Worm (Caenorhabditis elegans) whole organism, young adult: ENCODE data around the gene Y7A5A.20.
A peak's percentile ranks its signal among the peaks of the same experiment; 100 is the strongest.

ENCODE experiments used
- B0261.1 ChIP-seq: sonication (generic microtip); optimal IDR thresholded peaks from 2 replicates; lab custom pipeline; 2016; ENCODE audit warnings: mild to moderate bottlenecking, missing genetic modification characterization, moderate library complexity, missing compliant biosample characterization
- Y79H2A.3 ChIP-seq: fragments of 200-800 bp; sonication (Bioruptor generic); conservative IDR thresholded peaks from 2 replicates; pipeline ENCODE4 v1.3.6; 2022; ENCODE audit warnings: missing genetic modification reagents, missing genetic modification characterization, missing compliant biosample characterization
- akir-1 ChIP-seq: fragments of 200-800 bp; sonication (Bioruptor generic); optimal IDR thresholded peaks from 2 replicates; lab custom pipeline; 2018; ENCODE audit warnings: mild to moderate bottlenecking, missing genetic modification characterization, moderate library complexity, missing compliant biosample characterization
- cebp-2 ChIP-seq: fragments of 200-800 bp; sonication (Bioruptor generic); IDR thresholded peaks from 2 replicates; pipeline ENCODE4 v1.3.6; 2022; ENCODE audit warnings: missing genetic modification characterization, missing compliant biosample characterization
- ceh-40 ChIP-seq: fragments of 200-800 bp; sonication (Bioruptor generic); IDR thresholded peaks from 2 replicates; pipeline ENCODE4 v1.3.6; 2022; ENCODE audit warnings: missing genetic modification characterization, missing compliant biosample characterization
- egl-18 ChIP-seq: fragments of 200-800 bp; sonication (Bioruptor generic); IDR thresholded peaks from 2 replicates; pipeline ENCODE4 v1.3.6; 2022; ENCODE audit warnings: missing genetic modification reagents, missing genetic modification characterization, missing compliant biosample characterization
- fkh-3 ChIP-seq: sonication (generic microtip); optimal IDR thresholded peaks from 2 replicates; lab custom pipeline; 2016; ENCODE audit warnings: mild to moderate bottlenecking, missing genetic modification characterization, missing compliant biosample characterization
- mcd-1 ChIP-seq: fragments of 200-800 bp; sonication (Bioruptor generic); IDR thresholded peaks from 2 replicates; pipeline ENCODE4 v1.3.6; 2022; ENCODE audit warnings: missing genetic modification reagents, missing genetic modification characterization, missing compliant biosample characterization
- rec-8 ChIP-seq, 2 experiments: sonication (generic microtip); optimal IDR thresholded peaks; 2 replicates each; lab custom pipeline; 2016; ENCODE audit warnings: mild to moderate bottlenecking in 2 of 2, missing genetic modification characterization in 2 of 2, missing genetic modification reagents in 2 of 2, missing genotype in 2 of 2, missing biosample characterization in 1 of 2, missing compliant biosample characterization in 1 of 2, moderate library complexity in 1 of 2
- sea-2 ChIP-seq: fragments of 200-800 bp; sonication (Bioruptor generic); IDR thresholded peaks from 2 replicates; pipeline ENCODE4 v1.3.6; 2022; ENCODE audit warnings: missing genetic modification characterization, missing compliant biosample characterization
- snpc-4 ChIP-seq, 5 experiments: fragments of 150-350 bp in 1 of 5; sonication (generic microtip) in 4 of 5; optimal IDR thresholded peaks; 2 replicates each; lab custom pipeline; 2014 to 2018; ENCODE audit warnings: missing genetic modification characterization in 5 of 5, missing biosample characterization in 3 of 5, antibody characterized with exemption in 2 of 5, mild to moderate bottlenecking in 2 of 5, missing compliant biosample characterization in 2 of 5, missing genotype in 2 of 5, moderate library complexity in 2 of 5, missing genetic modification reagents in 1 of 5
- somi-1 ChIP-seq: fragments of 200-800 bp; sonication (Bioruptor generic); optimal IDR thresholded peaks from 2 replicates; lab custom pipeline; 2018; ENCODE audit warnings: mild to moderate bottlenecking, missing genetic modification characterization, missing compliant biosample characterization
- unc-62 ChIP-seq: fragments of 150-350 bp; optimal IDR thresholded peaks from 2 replicates; lab custom pipeline; 2014; ENCODE audit warnings: missing biosample characterization, missing genetic modification reagents, missing genetic modification characterization
- ztf-25 ChIP-seq: fragments of 200-800 bp; sonication (Bioruptor generic); IDR thresholded peaks from 2 replicates; pipeline ENCODE4 v1.3.6; 2022; ENCODE audit warnings: missing genetic modification reagents, missing genetic modification characterization, missing compliant biosample characterization

DNA sequence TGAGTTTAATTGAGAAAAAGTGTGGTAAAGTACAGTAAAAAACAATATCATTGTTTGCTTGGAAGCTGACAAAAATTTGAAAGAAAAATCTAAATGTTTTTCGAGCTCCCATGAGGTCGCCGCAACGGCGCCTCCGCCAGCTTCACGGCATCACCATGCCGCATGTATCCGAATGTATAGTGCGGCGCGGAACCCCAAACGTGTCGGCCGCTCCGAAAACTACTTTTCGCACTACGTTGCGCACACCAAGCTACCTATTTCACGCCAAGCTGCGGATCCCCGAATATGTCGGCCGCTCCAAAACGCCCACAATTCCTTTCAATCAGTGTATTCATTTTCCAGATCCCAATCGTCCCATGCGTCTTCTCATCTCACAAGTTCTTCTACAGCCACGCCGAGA lies 22.9 kb downstream of the Y7A5A.20 start:
- TF ChIP-seq snpc-4 (GFP tag; optimal IDR thresholded peaks at IDR 0.05; lab: Kevin White, UChicago), result peak; percentile 45
- peak in 2 of 4 experiments; percentile 87 to 90 for TF ChIP-seq snpc-4 (tag; optimal IDR thresholded peaks at IDR 0.05; lab: Kevin White, UChicago)
- TF ChIP-seq Y79H2A.3 (GFP tag; lab: Robert Waterston, UW), result no peak
- TF ChIP-seq ceh-40, result no peak
- TF ChIP-seq unc-62 (GFP tag; lab: Kevin White, UChicago), result no peak
- TF ChIP-seq sea-2 (GFP tag; lab: Robert Waterston, UW), result no peak
- TF ChIP-seq rec-8 (tag; optimal IDR thresholded peaks at IDR 0.05; lab: Kevin White, UChicago), result no peak
- TF ChIP-seq mcd-1 (GFP tag; lab: Robert Waterston, UW), result no peak
- TF ChIP-seq fkh-3 (tag; lab: Kevin White, UChicago), result no peak
- TF ChIP-seq egl-18 (GFP tag; lab: Robert Waterston, UW), result no peak
- no peak for TF ChIP-seq cebp-2 (GFP tag; lab: Robert Waterston, UW)
- no peak for TF ChIP-seq B0261.1 (tag; lab: Kevin White, UChicago)
- no peak for TF ChIP-seq akir-1 (GFP tag; lab: Kevin White, UChicago)
- no peak for TF ChIP-seq ztf-25 (GFP tag; lab: Robert Waterston, UW)
- TF ChIP-seq somi-1, result no peak
